Fruit fly (Drosophila melanogaster): ENCODE results near the gene CG13022.
A peak's percentile ranks its signal among the peaks of the same experiment; 100 is the strongest.

CG13022 gene

dm6 chr3L:16938852-16939251 is at the start of gene CG13022:
TSS of gene CG13022 (minus strand) at chr3L:16938952.
- TF ChIP-seq CG13204 (GFP tag; optimal IDR thresholded peaks at IDR 0.05) (no peak), gl (tag; optimal IDR thresholded peaks at IDR 0.05) (no peak), CG14655 (GFP tag; optimal IDR thresholded peaks at IDR 0.05) (no peak), fd96Ca (GFP tag; IDR thresholded peaks at IDR 0.05) (no peak), CG8159 (tag; optimal IDR thresholded peaks at IDR 0.05) (no peak), Ets98B (GFP tag; IDR thresholded peaks at IDR 0.05) (no peak), Snoo (tag; optimal IDR thresholded peaks at IDR 0.05) (no peak), Pif1A (GFP tag; optimal IDR thresholded peaks at IDR 0.05) (no peak), CG4496 (GFP tag; IDR thresholded peaks at IDR 0.05) (no peak)

- no peak for TF ChIP-seq CG12605 (GFP tag; IDR thresholded peaks at IDR 0.05)
- TF ChIP-seq EcR (GFP tag; optimal IDR thresholded peaks at IDR 0.05): peak; percentile 95
These were observed 49.8 kb upstream of the CG13022 start for dm6 chr3L:16988526-16988925.

dm6 chr3L:16987347-16987746 is 48.6 kb upstream of the CG13022 start:
- TF ChIP-seq rn (GFP tag; IDR thresholded peaks at IDR 0.05) (no peak), CG8159 (tag; optimal IDR thresholded peaks at IDR 0.05) (peak; percentile 31), Pif1A (GFP tag; optimal IDR thresholded peaks at IDR 0.05) (no peak), CG15710 (tag; optimal IDR thresholded peaks at IDR 0.05) (peak; percentile 11), CG10348 (GFP tag; IDR thresholded peaks at IDR 0.05) (no peak), Pif1B (GFP tag; optimal IDR thresholded peaks at IDR 0.05) (no peak), CG34367 (tag; optimal IDR thresholded peaks at IDR 0.05) (no peak), CG4496 (GFP tag; IDR thresholded peaks at IDR 0.05) (no peak), Snoo (tag; optimal IDR thresholded peaks at IDR 0.05) (no peak), CG14655 (GFP tag; optimal IDR thresholded peaks at IDR 0.05) (peak; percentile 31), CG13204 (GFP tag; optimal IDR thresholded peaks at IDR 0.05) (no peak), CG8301 (tag; optimal IDR thresholded peaks at IDR 0.05) (peak; percentile 27), Ets98B (GFP tag; IDR thresholded peaks at IDR 0.05) (0 out of 2 replicates have a peak, but pooled peaks have one; percentile 35), CG17806 (tag; optimal IDR thresholded peaks at IDR 0.05) (no peak), EcR (GFP tag; optimal IDR thresholded peaks at IDR 0.05) (no peak), CG12605 (GFP tag; IDR thresholded peaks at IDR 0.05) (no peak), CG32121 (GFP tag; IDR thresholded peaks at IDR 0.05) (no peak), CG9948 (tag; optimal IDR thresholded peaks at IDR 0.05) (no peak), D1 (tag; optimal IDR thresholded peaks at IDR 0.05) (no peak), gl (tag; optimal IDR thresholded peaks at IDR 0.05) (no peak), fd96Ca (GFP tag; IDR thresholded peaks at IDR 0.05) (no peak; the same call in 2 of the 3 replicates)

- peak; percentile 63 for TF ChIP-seq EcR (GFP tag; optimal IDR thresholded peaks at IDR 0.05)
- TF ChIP-seq CG13204 (GFP tag; optimal IDR thresholded peaks at IDR 0.05): peak; percentile 63
- TF ChIP-seq D1 (tag; optimal IDR thresholded peaks at IDR 0.05): peak; percentile 48
- TF ChIP-seq CG4496 (GFP tag; IDR thresholded peaks at IDR 0.05): peak; percentile 78
- peak; percentile 64 for TF ChIP-seq Pif1A (GFP tag; optimal IDR thresholded peaks at IDR 0.05)
- peak; percentile 38 for TF ChIP-seq gl (tag; optimal IDR thresholded peaks at IDR 0.05)
- TF ChIP-seq CG32121 (GFP tag; IDR thresholded peaks at IDR 0.05): peak; percentile 72
- peak; percentile 70 for TF ChIP-seq Pif1B (GFP tag; optimal IDR thresholded peaks at IDR 0.05)
- TF ChIP-seq CG12605 (GFP tag; IDR thresholded peaks at IDR 0.05): no peak
- peak; percentile 89 for TF ChIP-seq CG14655 (GFP tag; optimal IDR thresholded peaks at IDR 0.05)
- TF ChIP-seq CG15710 (tag; optimal IDR thresholded peaks at IDR 0.05): peak; percentile 77
- TF ChIP-seq CG8301 (tag; optimal IDR thresholded peaks at IDR 0.05): peak; percentile 78
- TF ChIP-seq Snoo (tag; optimal IDR thresholded peaks at IDR 0.05): peak; percentile 73
- peak; percentile 71 for TF ChIP-seq CG9948 (tag; optimal IDR thresholded peaks at IDR 0.05)
- TF ChIP-seq CG17806 (tag; optimal IDR thresholded peaks at IDR 0.05): peak; percentile 59
- TF ChIP-seq rn (GFP tag; IDR thresholded peaks at IDR 0.05): peak; percentile 57; the same call in 1 of the 2 replicates
- TF ChIP-seq Ets98B (GFP tag; IDR thresholded peaks at IDR 0.05): peak; percentile 82
- peak; percentile 60 for TF ChIP-seq CG34367 (tag; optimal IDR thresholded peaks at IDR 0.05)
- peak; percentile 78 for TF ChIP-seq fd96Ca (GFP tag; IDR thresholded peaks at IDR 0.05)
- no peak for TF ChIP-seq CG10348 (GFP tag; IDR thresholded peaks at IDR 0.05)
- TF ChIP-seq CG8159 (tag; optimal IDR thresholded peaks at IDR 0.05): peak; percentile 82
These were observed 47.6 kb upstream of the CG13022 start for dm6 chr3L:16986062-16987013.

- no peak for TF ChIP-seq CG4496 (GFP tag; IDR thresholded peaks at IDR 0.05)
- TF ChIP-seq CG34367 (tag; optimal IDR thresholded peaks at IDR 0.05): no peak
- TF ChIP-seq gl (tag; optimal IDR thresholded peaks at IDR 0.05): no peak
- TF ChIP-seq CG17806 (tag; optimal IDR thresholded peaks at IDR 0.05): no peak
- TF ChIP-seq Ets98B (GFP tag; IDR thresholded peaks at IDR 0.05): no peak; the same call in 1 of the 2 replicates
These were observed 46.8 kb upstream of the CG13022 start for dm6 chr3L:16985578-16985977.

dm6 chr3L:16984813-16985387 is 46.1 kb upstream of the CG13022 start:
- no peak for TF ChIP-seq CG17806 (tag; optimal IDR thresholded peaks at IDR 0.05)
- no peak for TF ChIP-seq Pif1A (GFP tag; optimal IDR thresholded peaks at IDR 0.05)
- TF ChIP-seq CG8159 (tag; optimal IDR thresholded peaks at IDR 0.05): no peak
- no peak for TF ChIP-seq Snoo (tag; optimal IDR thresholded peaks at IDR 0.05)
- TF ChIP-seq EcR (GFP tag; optimal IDR thresholded peaks at IDR 0.05): no peak
- no peak for TF ChIP-seq CG13204 (GFP tag; optimal IDR thresholded peaks at IDR 0.05)
- no peak for TF ChIP-seq D1 (tag; optimal IDR thresholded peaks at IDR 0.05)
- TF ChIP-seq CG9948 (tag; optimal IDR thresholded peaks at IDR 0.05): no peak
- TF ChIP-seq CG14655 (GFP tag; optimal IDR thresholded peaks at IDR 0.05): no peak
- TF ChIP-seq fd96Ca (GFP tag; IDR thresholded peaks at IDR 0.05): no peak
- TF ChIP-seq CG32121 (GFP tag; IDR thresholded peaks at IDR 0.05): no peak
- no peak for TF ChIP-seq Pif1B (GFP tag; optimal IDR thresholded peaks at IDR 0.05)
- TF ChIP-seq CG4496 (GFP tag; IDR thresholded peaks at IDR 0.05): no peak
- TF ChIP-seq CG15710 (tag; optimal IDR thresholded peaks at IDR 0.05): no peak
